Fruit fly (Drosophila melanogaster): ENCODE measurements around the gene Pi4KIIIalpha.

The Pi4KIIIalpha gene

DNA sequence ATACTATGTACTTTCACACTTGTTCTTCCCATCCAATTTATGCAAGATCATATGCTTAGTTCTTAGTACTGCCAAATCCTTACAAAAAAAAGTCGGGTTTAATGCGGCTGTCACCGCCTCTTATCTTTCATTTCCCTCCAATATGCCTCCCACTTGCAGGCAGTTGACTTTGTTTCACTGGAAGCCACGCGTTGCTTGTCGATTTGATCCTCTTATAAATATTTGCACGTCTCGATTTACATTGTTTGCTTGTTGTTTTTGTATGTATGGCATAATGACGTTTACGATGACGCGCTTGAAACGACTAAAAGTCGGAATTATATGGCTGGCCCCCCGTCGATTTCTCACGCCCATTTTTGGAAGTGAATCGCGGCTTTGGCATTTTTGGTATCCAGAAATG is 24.4 kb downstream of the Pi4KIIIalpha start:
- TF ChIP-seq N (GFP tag; optimal IDR thresholded peaks at IDR 0.05) (no peak), dl (GFP tag; optimal IDR thresholded peaks at IDR 0.05; ENCODE audit: insufficient read depth in 1 of 2, partially characterized antibody in 2 of 2) (no peak), h (GFP tag; optimal IDR thresholded peaks at IDR 0.05) (peak; percentile 43), lola (GFP tag; optimal IDR thresholded peaks at IDR 0.05) (no peak)

DNA sequence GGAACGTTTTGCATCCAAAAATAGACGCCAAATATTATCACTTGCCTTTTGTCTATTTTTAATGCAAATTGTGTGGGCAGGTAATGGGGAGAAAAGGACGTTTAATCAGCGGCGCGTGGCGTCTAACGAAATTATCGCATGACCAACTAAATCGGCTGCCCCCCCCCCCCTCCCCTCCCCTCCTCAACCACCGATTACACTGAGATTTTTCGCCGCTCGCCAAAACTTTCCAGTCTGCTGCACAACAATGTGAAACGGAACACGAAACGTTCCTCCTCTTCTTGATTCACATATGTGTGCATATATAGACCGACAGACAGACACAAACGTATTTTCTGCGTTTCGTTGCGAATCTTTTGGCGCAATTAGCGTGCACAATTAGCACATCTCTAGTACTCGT is 26.5 kb downstream of the Pi4KIIIalpha start:
- no peak for TF ChIP-seq Abd-B (GFP tag; optimal IDR thresholded peaks at IDR 0.05)
- TF ChIP-seq dsf (GFP tag; optimal IDR thresholded peaks at IDR 0.05; ENCODE audit: borderline replicate concordance), result no peak
- no peak for TF ChIP-seq fru (GFP tag; optimal IDR thresholded peaks at IDR 0.05)
- no peak for TF ChIP-seq dl (GFP tag; optimal IDR thresholded peaks at IDR 0.05; ENCODE audit: insufficient read depth in 1 of 2, partially characterized antibody in 2 of 2)
- TF ChIP-seq foxo (GFP tag; optimal IDR thresholded peaks at IDR 0.05), result no peak
- no peak for TF ChIP-seq sv (GFP tag; optimal IDR thresholded peaks at IDR 0.05)
- TF ChIP-seq HLH106 (tag; optimal IDR thresholded peaks at IDR 0.05), result no peak
- no peak for TF ChIP-seq CG9705 (GFP tag; optimal IDR thresholded peaks at IDR 0.05)
- no peak for TF ChIP-seq sage (GFP tag; optimal IDR thresholded peaks at IDR 0.05)

DNA sequence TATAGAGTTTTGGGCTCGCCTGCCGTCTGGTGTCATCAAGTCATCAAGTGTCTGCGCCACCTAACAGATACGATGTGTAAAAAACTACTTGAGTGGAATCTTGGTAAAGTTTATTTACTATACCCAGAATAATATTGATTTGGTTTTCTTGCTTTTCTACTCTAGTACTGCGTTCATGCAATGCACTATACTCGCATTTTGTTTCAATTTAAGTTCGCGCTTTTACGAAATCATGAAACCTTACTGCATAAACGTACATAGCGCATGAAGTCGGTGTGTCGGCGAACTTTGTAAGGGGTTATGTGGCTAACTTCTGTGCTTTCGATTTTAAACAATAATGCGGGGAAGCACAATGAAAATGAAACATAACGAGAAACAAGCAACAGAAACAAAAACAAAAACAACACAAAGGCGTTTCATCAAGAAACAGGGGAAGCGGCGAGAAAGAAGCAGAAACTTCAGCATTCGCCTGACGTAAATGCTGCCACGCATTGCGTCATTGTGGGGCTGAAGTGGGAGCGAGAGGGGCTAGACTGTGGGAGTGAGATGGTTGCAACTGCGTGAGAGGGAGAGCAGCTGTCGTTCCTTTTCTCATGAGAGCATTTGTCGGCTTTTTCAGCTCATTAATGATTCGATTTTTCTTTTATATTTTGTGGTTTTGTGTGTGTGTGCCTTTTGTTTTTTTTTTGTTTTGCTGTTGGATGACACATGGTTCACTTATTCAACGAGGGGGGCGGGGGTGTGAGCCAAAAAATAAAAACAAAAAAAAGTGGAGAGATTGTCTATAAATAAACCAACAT is 27.7 kb downstream of the Pi4KIIIalpha start:
- TF ChIP-seq tai (GFP tag; optimal IDR thresholded peaks at IDR 0.05), result no peak
- TF ChIP-seq Myc (optimal IDR thresholded peaks at IDR 0.05), result no peak
- TF ChIP-seq psq (GFP tag; optimal IDR thresholded peaks at IDR 0.05), result peak; percentile 25
- peak in 1 of 2 experiments; percentile 66 for TF ChIP-seq dl (GFP tag; optimal IDR thresholded peaks at IDR 0.05; ENCODE audit: insufficient read depth in 1 of 2, partially characterized antibody in 2 of 2)
- no peak for TF ChIP-seq Mio (GFP tag; optimal IDR thresholded peaks at IDR 0.05)
- no peak for TF ChIP-seq dmrt93B (GFP tag; optimal IDR thresholded peaks at IDR 0.05)
- no peak for TF ChIP-seq Hnf4 (GFP tag; optimal IDR thresholded peaks at IDR 0.05)
- TF ChIP-seq fru (GFP tag; optimal IDR thresholded peaks at IDR 0.05), result no peak
- TF ChIP-seq Sp1 (GFP tag; optimal IDR thresholded peaks at IDR 0.05), result no peak
- TF ChIP-seq brk (GFP tag; optimal IDR thresholded peaks at IDR 0.05), result no peak
- no peak for TF ChIP-seq CG9705 (GFP tag; optimal IDR thresholded peaks at IDR 0.05)
- TF ChIP-seq Abd-B (GFP tag; optimal IDR thresholded peaks at IDR 0.05), result no peak
- no peak for TF ChIP-seq Dif (GFP tag; optimal IDR thresholded peaks at IDR 0.05; ENCODE audit: partially characterized antibody)
- no peak for TF ChIP-seq ey (GFP tag; optimal IDR thresholded peaks at IDR 0.05)
- no peak for TF ChIP-seq N (GFP tag; optimal IDR thresholded peaks at IDR 0.05)
- no peak for TF ChIP-seq br (GFP tag; optimal IDR thresholded peaks at IDR 0.05)
- TF ChIP-seq CrebA (GFP tag; optimal IDR thresholded peaks at IDR 0.05; ENCODE audit: borderline replicate concordance), result peak; percentile 21
- no peak for TF ChIP-seq Hr78 (GFP tag; optimal IDR thresholded peaks at IDR 0.05)
- TF ChIP-seq h (GFP tag; optimal IDR thresholded peaks at IDR 0.05), result no peak
- no peak for TF ChIP-seq Vsx2 (GFP tag; optimal IDR thresholded peaks at IDR 0.05; ENCODE audit: partially characterized antibody)
- TF ChIP-seq usp (GFP tag; optimal IDR thresholded peaks at IDR 0.05), result no peak
- peak; percentile 18 for TF ChIP-seq Jra (GFP tag; optimal IDR thresholded peaks at IDR 0.05)
- TF ChIP-seq GATAd (GFP tag; optimal IDR thresholded peaks at IDR 0.05), result no peak
- TF ChIP-seq sv (GFP tag; optimal IDR thresholded peaks at IDR 0.05), result no peak
- TF ChIP-seq lola (GFP tag; optimal IDR thresholded peaks at IDR 0.05), result no peak
- no peak for TF ChIP-seq jim (GFP tag; optimal IDR thresholded peaks at IDR 0.05)
- peak; percentile 6 for TF ChIP-seq Rel (GFP tag; optimal IDR thresholded peaks at IDR 0.05)
- peak; percentile 98 for TF ChIP-seq Rel (tag; optimal IDR thresholded peaks at IDR 0.05)
- no peak for TF ChIP-seq Hr83 (GFP tag; optimal IDR thresholded peaks at IDR 0.05; ENCODE audit: poor library complexity, severe bottlenecking)
- no peak for TF ChIP-seq sage (GFP tag; optimal IDR thresholded peaks at IDR 0.05)
- no peak for TF ChIP-seq HLH106 (tag; optimal IDR thresholded peaks at IDR 0.05)
- no peak for TF ChIP-seq OdsH (GFP tag; optimal IDR thresholded peaks at IDR 0.05)
- TF ChIP-seq Dfd (GFP tag; optimal IDR thresholded peaks at IDR 0.05), result no peak
- no peak for TF ChIP-seq pan (optimal IDR thresholded peaks at IDR 0.05)

Data from whole organism, wandering third instar larva.